Worm (Caenorhabditis elegans): ENCODE measurements around the gene C34C12.2.

The C34C12.2 gene

DNA sequence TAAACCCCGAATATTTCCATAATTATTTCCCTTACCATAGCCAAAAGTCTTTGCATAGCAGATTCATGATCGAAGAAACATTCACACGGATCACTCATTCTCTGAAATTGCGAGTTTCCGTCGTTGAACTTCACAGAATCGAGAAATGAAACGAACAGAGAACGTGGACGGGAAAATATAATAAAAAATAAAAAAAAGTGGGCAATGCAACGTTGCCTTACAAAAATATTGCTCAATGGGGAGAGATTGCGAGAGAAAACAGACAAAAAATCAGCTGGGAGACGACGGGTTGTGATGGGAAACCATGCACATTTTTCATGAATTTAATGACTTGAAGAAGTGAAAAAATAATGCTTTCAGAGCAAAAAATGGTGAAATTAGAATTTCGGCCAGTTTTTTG is 16.1 kb downstream of the C34C12.2 start, which contains the start of gene smim-14:
TSS of gene smim-14 (minus strand) at position 101 of the 400 bp plus-strand sequence.
- no peak for TF ChIP-seq unc-130 (tag; optimal IDR thresholded peaks at IDR 0.05)
- TF ChIP-seq xbp-1 (tag; optimal IDR thresholded peaks at IDR 0.05): peak; percentile 89
- TF ChIP-seq ceh-8 (GFP tag; optimal IDR thresholded peaks at IDR 0.05): no peak
- TF ChIP-seq jun-1 (tag; optimal IDR thresholded peaks at IDR 0.05): no peak
- TF ChIP-seq ztf-11 (tag; optimal IDR thresholded peaks at IDR 0.05): no peak

DNA sequence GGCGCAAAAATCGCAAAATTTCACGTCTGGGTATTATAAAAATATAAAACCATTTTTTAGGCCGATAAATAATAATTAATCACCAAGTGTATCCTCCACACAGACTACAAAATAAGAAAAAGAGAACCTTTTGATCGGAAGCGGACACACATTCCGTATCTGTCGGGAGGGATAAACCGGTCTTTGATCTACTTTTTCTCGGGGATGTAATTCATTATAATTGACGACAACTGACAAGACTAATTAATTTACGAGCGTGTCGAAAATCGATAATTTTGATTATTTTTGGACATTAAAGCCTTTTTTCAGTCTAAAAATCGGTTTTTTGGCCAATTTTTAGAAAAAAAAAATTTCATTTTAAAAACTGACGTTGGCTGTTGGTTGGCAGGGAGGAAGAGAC is 16.8 kb downstream of the C34C12.2 start:
- TF ChIP-seq aly-2 (tag; optimal IDR thresholded peaks at IDR 0.05): no peak
- TF ChIP-seq elt-3 (tag; optimal IDR thresholded peaks at IDR 0.05): peak in 1 of 6 experiments; percentile 39
- TF ChIP-seq blmp-1 (tag; optimal IDR thresholded peaks at IDR 0.05): peak; percentile 80
- TF ChIP-seq pax-3 (tag; optimal IDR thresholded peaks at IDR 0.05): no peak
- TF ChIP-seq nhr-85 (tag): peak; percentile 6

DNA sequence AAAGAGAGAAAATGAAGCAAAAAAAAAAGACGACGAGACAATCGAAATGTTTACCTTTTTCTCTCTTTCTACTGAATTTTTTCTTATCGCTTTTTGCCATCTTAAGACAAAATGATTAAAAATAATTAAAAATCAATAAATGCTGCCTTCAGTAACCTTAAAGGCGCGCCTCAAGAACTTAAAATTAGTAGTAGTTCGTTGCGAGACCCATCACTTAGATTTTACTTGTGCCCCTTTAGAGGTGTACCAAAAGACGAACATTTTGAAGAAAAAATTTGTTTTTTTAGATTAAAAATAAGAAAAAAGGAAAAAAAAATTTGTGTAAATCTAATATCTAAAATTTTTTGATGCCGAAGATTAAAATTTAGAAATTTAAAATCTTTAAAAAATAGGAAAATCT is 17.4 kb downstream of the C34C12.2 start:
- TF ChIP-seq ama-1 (optimal IDR thresholded peaks at IDR 0.05): no peak
- TF ChIP-seq snu-23 (GFP tag; optimal IDR thresholded peaks at IDR 0.05): no peak
- no peak for TF ChIP-seq pax-3 (tag; optimal IDR thresholded peaks at IDR 0.05)
- no peak for TF ChIP-seq ceh-63 (GFP tag; optimal IDR thresholded peaks at IDR 0.05)
- TF ChIP-seq mef-2 (tag; optimal IDR thresholded peaks at IDR 0.05): no peak

DNA sequence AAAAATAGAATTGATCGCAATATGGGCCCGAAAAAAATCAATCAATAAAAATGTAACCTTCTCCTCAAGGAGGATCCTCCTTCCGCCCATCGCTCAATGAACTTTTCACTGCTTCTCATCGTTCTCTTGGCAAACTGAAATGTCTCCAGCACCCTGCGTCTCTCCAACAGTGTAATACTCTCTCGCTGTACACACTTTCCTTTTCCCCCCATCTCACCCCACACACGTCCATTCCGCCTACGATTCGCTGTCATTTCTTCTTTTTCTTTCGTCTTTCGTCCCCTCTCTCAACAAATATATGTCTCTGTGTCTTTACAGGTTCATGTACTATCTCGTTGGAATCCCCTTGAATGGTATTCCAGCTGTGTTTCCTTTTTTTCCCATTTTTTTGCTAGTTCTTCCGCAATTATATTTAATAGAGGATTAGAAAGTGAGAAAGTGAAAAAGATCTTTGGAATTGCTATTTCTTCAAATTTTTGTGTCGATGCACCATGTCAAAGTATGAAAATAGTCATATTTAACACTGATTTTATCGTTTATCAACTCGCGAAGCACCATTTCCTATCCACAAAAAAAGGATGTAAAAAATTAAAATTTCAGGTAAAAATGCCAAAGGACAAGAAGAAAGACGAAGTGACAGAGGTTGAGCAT is 17.9 kb downstream of the C34C12.2 start, which contains the start of gene rsu-1:
TSS of gene rsu-1 (plus strand) at position 601 of the 651 bp plus-strand sequence.
- TF ChIP-seq C16A3.4 (tag; optimal IDR thresholded peaks at IDR 0.05): peak; percentile 34
- no peak for TF ChIP-seq sptf-1 (tag; optimal IDR thresholded peaks at IDR 0.05)
- TF ChIP-seq mdl-1 (tag; optimal IDR thresholded peaks at IDR 0.05): peak in 1 of 2 experiments; percentile 48
- peak; percentile 67 for TF ChIP-seq nhr-20 (tag; optimal IDR thresholded peaks at IDR 0.05)
- TF ChIP-seq dsc-1 (tag; optimal IDR thresholded peaks at IDR 0.05): peak; percentile 47
- TF ChIP-seq nhr-237 (tag; optimal IDR thresholded peaks at IDR 0.05): no peak
- peak; percentile 46 for TF ChIP-seq nhr-85 (tag)
- peak; percentile 61 for TF ChIP-seq nhr-19 (GFP tag; conservative IDR thresholded peaks at IDR 0.05)
- TF ChIP-seq nhr-28 (tag; optimal IDR thresholded peaks at IDR 0.05): no peak
- TF ChIP-seq blmp-1 (tag; optimal IDR thresholded peaks at IDR 0.05): peak; percentile 95
- peak; percentile 83 for TF ChIP-seq snu-23 (GFP tag; optimal IDR thresholded peaks at IDR 0.05)
- no peak for TF ChIP-seq nhr-12 (tag; optimal IDR thresholded peaks at IDR 0.05)
- no peak for TF ChIP-seq mab-9 (GFP tag; IDR thresholded peaks at IDR 0.05)
- TF ChIP-seq pqm-1 (tag; optimal IDR thresholded peaks at IDR 0.05): no peak
- no peak for TF ChIP-seq hlh-4 (tag; optimal IDR thresholded peaks at IDR 0.05)
- peak; percentile 58 to 67 for TF ChIP-seq efl-1 (optimal IDR thresholded peaks at IDR 0.05)
- peak; percentile 47 to 91 for TF ChIP-seq efl-1 (GFP tag; optimal IDR thresholded peaks at IDR 0.05 in 1 of 2)
- no peak for TF ChIP-seq zip-4 (GFP tag; optimal IDR thresholded peaks at IDR 0.05)
- peak; percentile 37 to 42 for TF ChIP-seq lin-35 (GFP tag; optimal IDR thresholded peaks at IDR 0.05)
- TF ChIP-seq hlh-17 (GFP tag; optimal IDR thresholded peaks at IDR 0.05; ENCODE audit: borderline replicate concordance): no peak
- no peak for TF ChIP-seq lin-39 (tag; optimal IDR thresholded peaks at IDR 0.05)
- no peak for TF ChIP-seq alr-1 (tag; optimal IDR thresholded peaks at IDR 0.05; ENCODE audit: borderline replicate concordance)
- peak; percentile 47 for TF ChIP-seq nhr-90 (tag; optimal IDR thresholded peaks at IDR 0.05; ENCODE audit: poor library complexity)
- peak; percentile 57 for TF ChIP-seq nhr-47 (tag; optimal IDR thresholded peaks at IDR 0.05)
- no peak for TF ChIP-seq fkh-10 (GFP tag; optimal IDR thresholded peaks at IDR 0.05)
- TF ChIP-seq xbp-1 (tag; optimal IDR thresholded peaks at IDR 0.05): peak; percentile 69
- peak; percentile 71 for TF ChIP-seq mep-1 (tag; optimal IDR thresholded peaks at IDR 0.05)
- no peak for TF ChIP-seq ama-1 (optimal IDR thresholded peaks at IDR 0.05)
- no peak for TF ChIP-seq hpl-2 (GFP tag; optimal IDR thresholded peaks at IDR 0.05)
- peak in 1 of 6 experiments; percentile 15 for TF ChIP-seq elt-3 (tag; optimal IDR thresholded peaks at IDR 0.05)
- peak; percentile 55 for TF ChIP-seq tbx-2 (tag; optimal IDR thresholded peaks at IDR 0.05)
- peak; percentile 53 for TF ChIP-seq jun-1 (tag; optimal IDR thresholded peaks at IDR 0.05)
- TF ChIP-seq nhr-11 (tag; optimal IDR thresholded peaks at IDR 0.05): peak; percentile 9
- TF ChIP-seq lin-15B (tag; optimal IDR thresholded peaks at IDR 0.05): no peak
- TF ChIP-seq ceh-90 (tag; optimal IDR thresholded peaks at IDR 0.05): no peak
- no peak for TF ChIP-seq sup-37 (GFP tag; optimal IDR thresholded peaks at IDR 0.05)
- TF ChIP-seq unc-30 (tag; optimal IDR thresholded peaks at IDR 0.05): no peak
- no peak for TF ChIP-seq unc-62 (GFP tag; optimal IDR thresholded peaks at IDR 0.05)
- TF ChIP-seq unc-98 (GFP tag; IDR thresholded peaks at IDR 0.05): no peak

Data from whole organism, L1 larva.